Fruit fly (Drosophila melanogaster): Measurements from ENCODE around the gene CG31642.

CG31642 gene

dm6 chr2L:6084694-6085093, 33.6 kb upstream of the CG31642 start (continued):
- TF ChIP-seq Sin3A (optimal IDR thresholded peaks at IDR 0.05) (no peak), cwo (GFP tag; optimal IDR thresholded peaks at IDR 0.05) (peak; percentile 67), Ets97D (GFP tag; optimal IDR thresholded peaks at IDR 0.05) (no peak), sd (tag; optimal IDR thresholded peaks at IDR 0.05) (peak; percentile 53), exex (tag; optimal IDR thresholded peaks at IDR 0.05) (peak; percentile 91), Adf1 (GFP tag; IDR thresholded peaks at IDR 0.05) (peak; percentile 26; the same call in 1 of the 2 replicates), az2 (GFP tag; optimal IDR thresholded peaks at IDR 0.05) (no peak), CG12219 (GFP tag; optimal IDR thresholded peaks at IDR 0.05) (no peak), Hey (tag; optimal IDR thresholded peaks at IDR 0.05) (peak; percentile 7), CG15696 (tag; optimal IDR thresholded peaks at IDR 0.05) (no peak), Med (GFP tag) (peak; percentile 63), CG10543 (GFP tag; optimal IDR thresholded peaks at IDR 0.05) (peak; percentile 9), NfI (GFP tag; optimal IDR thresholded peaks at IDR 0.05) (no peak), hth (optimal IDR thresholded peaks at IDR 0.05) (no peak), yki (optimal IDR thresholded peaks at IDR 0.05) (no peak), klu (GFP tag; IDR thresholded peaks at IDR 0.05) (no peak), MBD-R2 (GFP tag; IDR thresholded peaks at IDR 0.05) (no peak), Bteb2 (GFP tag; optimal IDR thresholded peaks at IDR 0.05) (no peak), Abd-B (GFP tag; optimal IDR thresholded peaks at IDR 0.05) (no peak), Dbx (GFP tag; IDR thresholded peaks at IDR 0.05) (no peak), Optix (GFP tag; IDR thresholded peaks at IDR 0.05) (no peak), lov (optimal IDR thresholded peaks at IDR 0.05) (no peak), lov (GFP tag; IDR thresholded peaks at IDR 0.05) (no peak), kah (GFP tag; optimal IDR thresholded peaks at IDR 0.05) (no peak), Usf (GFP tag; optimal IDR thresholded peaks at IDR 0.05) (no peak), Nf-YA (GFP tag; IDR thresholded peaks at IDR 0.05) (no peak), nerfin-1 (tag; optimal IDR thresholded peaks at IDR 0.05) (no peak), CG8359 (GFP tag; optimal IDR thresholded peaks at IDR 0.05; ENCODE audit: borderline replicate concordance) (no peak), NK7.1 (GFP tag; optimal IDR thresholded peaks at IDR 0.05) (no peak), Hr78 (GFP tag; optimal IDR thresholded peaks at IDR 0.05) (no peak), CG34376 (GFP tag; optimal IDR thresholded peaks at IDR 0.05) (peak; percentile 63)

dm6 chr2L:6085733-6086317, 32.5 kb upstream of the CG31642 start:
- TF ChIP-seq CG9609 (GFP tag; optimal IDR thresholded peaks at IDR 0.05) = no peak
- TF ChIP-seq Bgb (GFP tag; IDR thresholded peaks at IDR 0.05; ENCODE audit: partially characterized antibody) = no peak; the same call in 1 of the 2 replicates
- no peak for TF ChIP-seq HLH54F (GFP tag; optimal IDR thresholded peaks at IDR 0.05)
- TF ChIP-seq cas (GFP tag; IDR thresholded peaks at IDR 0.05) = 0 out of 2 replicates have a peak, but pooled peaks have one; percentile 9
- no peak for TF ChIP-seq Poxn (GFP tag; IDR thresholded peaks at IDR 0.05)
- no peak for TF ChIP-seq wdn (GFP tag; IDR thresholded peaks at IDR 0.05)
- TF ChIP-seq sc (optimal IDR thresholded peaks at IDR 0.05) = no peak
- TF ChIP-seq sc (GFP tag; optimal IDR thresholded peaks at IDR 0.05) = no peak
- TF ChIP-seq Nf-YC (tag; optimal IDR thresholded peaks at IDR 0.05) = no peak
- no peak for TF ChIP-seq CG7839 (tag; optimal IDR thresholded peaks at IDR 0.05)
- TF ChIP-seq CG17568 (GFP tag; optimal IDR thresholded peaks at IDR 0.05) = no peak
- TF ChIP-seq tna (GFP tag; IDR thresholded peaks at IDR 0.05; ENCODE audit: partially characterized antibody) = no peak
- TF ChIP-seq ewg (GFP tag; optimal IDR thresholded peaks at IDR 0.05) = no peak
- peak; percentile 27 for TF ChIP-seq cg (GFP tag; optimal IDR thresholded peaks at IDR 0.05)
- TF ChIP-seq Asciz (GFP tag; optimal IDR thresholded peaks at IDR 0.05) = no peak
- 0 out of 3 replicates have a peak, but pooled peaks have one; percentile 34 for TF ChIP-seq CG6175 (GFP tag; IDR thresholded peaks at IDR 0.05)
- no peak for TF ChIP-seq CG14667 (GFP tag; IDR thresholded peaks at IDR 0.05)
- TF ChIP-seq Deaf1 (tag; optimal IDR thresholded peaks at IDR 0.05) = peak; percentile 59
- no peak for TF ChIP-seq emc (GFP tag; optimal IDR thresholded peaks at IDR 0.05)
- TF ChIP-seq nau (GFP tag; optimal IDR thresholded peaks at IDR 0.05) = no peak
- no peak for TF ChIP-seq CG34376 (GFP tag; optimal IDR thresholded peaks at IDR 0.05)
- no peak for TF ChIP-seq CHES-1-like (GFP tag; optimal IDR thresholded peaks at IDR 0.05)
- no peak for TF ChIP-seq Spps (tag; optimal IDR thresholded peaks at IDR 0.05)

Data from whole organism, embryonic.